Fruit fly (Drosophila melanogaster) whole organism, prepupa: ENCODE results near the gene RpS20.
A peak's percentile ranks its signal among the peaks of the same experiment; 100 is the strongest.

ENCODE experiments used
- CG10631 ChIP-seq: fragments of 200-800 bp; sonication (Bioruptor generic); optimal IDR thresholded peaks from 2 replicates; lab custom pipeline; 2016; ENCODE audit warnings: missing biosample characterization, missing genetic modification characterization
- CG10669 ChIP-seq: fragments of 200-800 bp; sonication (Bioruptor generic); optimal IDR thresholded peaks from 3 replicates; lab custom pipeline; 2018; ENCODE audit warnings: missing biosample characterization, mild to moderate bottlenecking, missing genetic modification characterization, moderate library complexity
- CG11294 ChIP-seq: fragments of 200-800 bp; sonication (Bioruptor generic); IDR thresholded peaks from 2 replicates; pipeline ENCODE4 v1.3.6; 2022; ENCODE audit warnings: missing biosample characterization, missing genetic modification characterization
- CG11762 ChIP-seq: fragments of 200-800 bp; sonication (Bioruptor generic); optimal IDR thresholded peaks from 3 replicates; lab custom pipeline; 2016; ENCODE audit warnings: missing biosample characterization, missing genetic modification characterization; ENCODE audit not compliant: insufficient read depth
- CG11902 ChIP-seq: fragments of 200-800 bp; sonication (Bioruptor generic); optimal IDR thresholded peaks from 3 replicates; lab custom pipeline; 2016; ENCODE audit warnings: missing biosample characterization, missing genetic modification characterization
- CG15336 ChIP-seq: fragments of 200-800 bp; sonication (Bioruptor generic); IDR thresholded peaks from 2 replicates; pipeline ENCODE4 v1.3.6; 2022; ENCODE audit warnings: missing biosample characterization, missing genetic modification characterization
- CG16779 ChIP-seq: fragments of 200-800 bp; sonication (Bioruptor generic); optimal IDR thresholded peaks from 3 replicates; lab custom pipeline; 2017; ENCODE audit warnings: missing biosample characterization, mild to moderate bottlenecking, missing genetic modification characterization
- CG3032 ChIP-seq: fragments of 200-800 bp; optimal IDR thresholded peaks from 2 replicates; lab custom pipeline; 2019; ENCODE audit warnings: missing biosample characterization, mild to moderate bottlenecking, missing genetic modification characterization, moderate library complexity
- CG31627 ChIP-seq: fragments of 200-800 bp; sonication (Bioruptor generic); optimal IDR thresholded peaks from 3 replicates; lab custom pipeline; 2016; ENCODE audit warnings: missing biosample characterization, missing genetic modification characterization
- CG32006 ChIP-seq: fragments of 200-800 bp; sonication (Bioruptor generic); optimal IDR thresholded peaks from 3 replicates; lab custom pipeline; 2017; ENCODE audit warnings: missing biosample characterization, mild to moderate bottlenecking, missing genetic modification characterization
- CG34406 ChIP-seq: fragments of 200-800 bp; sonication (Bioruptor generic); optimal IDR thresholded peaks from 3 replicates; lab custom pipeline; 2016; ENCODE audit warnings: missing biosample characterization, missing genetic modification characterization
- CG4318 ChIP-seq: fragments of 200-800 bp; sonication (Bioruptor generic); optimal IDR thresholded peaks from 3 replicates; lab custom pipeline; 2017; ENCODE audit warnings: missing biosample characterization, mild to moderate bottlenecking, missing genetic modification characterization
- CG6163 ChIP-seq: fragments of 200-800 bp; sonication (Bioruptor generic); IDR thresholded peaks from 3 replicates; pipeline ENCODE4 v1.3.6; 2022; ENCODE audit warnings: missing biosample characterization, missing genetic modification characterization
- CG6276 ChIP-seq: fragments of 200-800 bp; sonication (Bioruptor generic); optimal IDR thresholded peaks from 2 replicates; lab custom pipeline; 2017; ENCODE audit warnings: missing biosample characterization, mild to moderate bottlenecking, missing genetic modification characterization
- CG6792 ChIP-seq: fragments of 200-800 bp; sonication (Bioruptor generic); optimal IDR thresholded peaks from 3 replicates; lab custom pipeline; 2016; ENCODE audit warnings: missing biosample characterization, missing genetic modification characterization
- CG6808 ChIP-seq: fragments of 200-800 bp; sonication (Bioruptor generic); optimal IDR thresholded peaks from 3 replicates; lab custom pipeline; 2017; ENCODE audit warnings: missing biosample characterization, missing genetic modification characterization, mild to moderate bottlenecking, moderate library complexity, missing genetic modification reagents
- CG6854 ChIP-seq: fragments of 200-800 bp; sonication (Bioruptor generic); optimal IDR thresholded peaks from 2 replicates; lab custom pipeline; 2017; ENCODE audit warnings: missing biosample characterization, mild to moderate bottlenecking, missing genetic modification characterization
- CG8119 ChIP-seq: fragments of 200-800 bp; sonication (Bioruptor generic); IDR thresholded peaks from 3 replicates; pipeline ENCODE4 v1.3.6; 2022; ENCODE audit warnings: missing biosample characterization, missing genetic modification characterization
- CG8319 ChIP-seq: fragments of 200-800 bp; sonication (Bioruptor generic); optimal IDR thresholded peaks from 3 replicates; lab custom pipeline; 2016; ENCODE audit warnings: missing biosample characterization, missing genetic modification characterization
- CG9139 ChIP-seq: fragments of 200-800 bp; sonication (Bioruptor generic); optimal IDR thresholded peaks from 3 replicates; lab custom pipeline; 2017; ENCODE audit warnings: missing biosample characterization, mild to moderate bottlenecking, missing genetic modification characterization
- Eip75B ChIP-seq: fragments of 200-800 bp; sonication (Bioruptor generic); optimal IDR thresholded peaks from 3 replicates; lab custom pipeline; 2016; ENCODE audit warnings: missing biosample characterization, missing genetic modification characterization
- Eip78C ChIP-seq: fragments of 200-800 bp; sonication (Bioruptor generic); peaks from one replicate; lab custom pipeline; 2016; ENCODE audit warnings: missing biosample characterization, missing genetic modification characterization
- Eip93F ChIP-seq: fragments of 200-800 bp; sonication (Bioruptor generic); optimal IDR thresholded peaks from 2 replicates; lab custom pipeline; 2016; ENCODE audit warnings: missing biosample characterization, mild to moderate bottlenecking, missing genetic modification characterization
- Ets21C ChIP-seq: fragments of 200-800 bp; sonication (Bioruptor generic); optimal IDR thresholded peaks from 3 replicates; lab custom pipeline; 2016; ENCODE audit warnings: missing biosample characterization, missing genetic modification characterization
- Ets96B ChIP-seq: fragments of 200-800 bp; optimal IDR thresholded peaks from 2 replicates; lab custom pipeline; 2019; ENCODE audit warnings: missing biosample characterization, mild to moderate bottlenecking, missing genetic modification characterization, moderate library complexity
- Gug ChIP-seq: fragments of 200-800 bp; sonication (Bioruptor generic); IDR thresholded peaks from 2 replicates; pipeline ENCODE4 v1.3.6; 2022; ENCODE audit warnings: missing biosample characterization, missing genetic modification characterization
- Hr38 ChIP-seq: sonication (Bioruptor generic); optimal IDR thresholded peaks from 2 replicates; lab custom pipeline; 2016; ENCODE audit warnings: missing biosample characterization, missing genetic modification characterization
- OdsH ChIP-seq: fragments of 200-800 bp; sonication (Bioruptor generic); optimal IDR thresholded peaks from 3 replicates; lab custom pipeline; 2016; ENCODE audit warnings: missing biosample characterization, missing genetic modification characterization
- Smox ChIP-seq: fragments of 200-800 bp; sonication (Bioruptor generic); optimal IDR thresholded peaks from 3 replicates; lab custom pipeline; 2016; ENCODE audit warnings: missing biosample characterization, missing genetic modification characterization
- Sox102F ChIP-seq: fragments of 200-800 bp; sonication (Bioruptor generic); optimal IDR thresholded peaks from 2 replicates; lab custom pipeline; 2016; ENCODE audit warnings: missing biosample characterization, mild to moderate bottlenecking, missing genetic modification characterization
- Sox15 ChIP-seq: fragments of 200-800 bp; sonication (Bioruptor generic); optimal IDR thresholded peaks from 3 replicates; lab custom pipeline; 2016; ENCODE audit warnings: missing biosample characterization, missing genetic modification characterization
- achi ChIP-seq: fragments of 200-800 bp; sonication (Bioruptor generic); optimal IDR thresholded peaks from 3 replicates; lab custom pipeline; 2016; ENCODE audit warnings: missing biosample characterization, missing genetic modification characterization
- acj6 ChIP-seq: fragments of 200-800 bp; sonication (Bioruptor generic); optimal IDR thresholded peaks from 3 replicates; lab custom pipeline; 2016; ENCODE audit warnings: missing biosample characterization, missing genetic modification characterization
- cyc ChIP-seq: fragments of 200-800 bp; sonication (Bioruptor generic); optimal IDR thresholded peaks from 3 replicates; lab custom pipeline; 2016; ENCODE audit warnings: missing biosample characterization, missing genetic modification characterization
- dsx ChIP-seq: fragments of 200-800 bp; optimal IDR thresholded peaks from 3 replicates; lab custom pipeline; 2019; ENCODE audit warnings: missing biosample characterization, mild to moderate bottlenecking, missing genetic modification characterization, moderate library complexity; ENCODE audit not compliant: poor library complexity, severe bottlenecking
- eg ChIP-seq: fragments of 200-800 bp; sonication (Bioruptor generic); IDR thresholded peaks from 3 replicates; pipeline ENCODE4 v1.3.6; 2022; ENCODE audit warnings: missing biosample characterization, missing genetic modification characterization
- esn ChIP-seq: fragments of 200-800 bp; sonication (Bioruptor generic); optimal IDR thresholded peaks from 2 replicates; lab custom pipeline; 2016; ENCODE audit warnings: missing biosample characterization, mild to moderate bottlenecking, missing genetic modification characterization, moderate library complexity
- fd59A ChIP-seq: fragments of 200-800 bp; sonication (Bioruptor generic); optimal IDR thresholded peaks from 2 replicates; lab custom pipeline; 2017; ENCODE audit warnings: missing biosample characterization, mild to moderate bottlenecking, missing genetic modification characterization, missing genetic modification reagents
- fd85E ChIP-seq: fragments of 200-800 bp; sonication (Bioruptor generic); optimal IDR thresholded peaks from 3 replicates; lab custom pipeline; 2016; ENCODE audit warnings: missing biosample characterization, missing genetic modification characterization
- lz ChIP-seq: fragments of 200-800 bp; sonication (Bioruptor generic); optimal IDR thresholded peaks from 3 replicates; lab custom pipeline; 2016; ENCODE audit warnings: missing biosample characterization, missing genetic modification characterization
- pdm3 ChIP-seq: fragments of 200-800 bp; sonication (Bioruptor generic); optimal IDR thresholded peaks from 3 replicates; lab custom pipeline; 2016; ENCODE audit warnings: missing biosample characterization, missing genetic modification characterization
- salr ChIP-seq, 2 experiments: fragments of 200-800 bp; sonication (Bioruptor generic); optimal IDR thresholded peaks; 3 replicates each; lab custom pipeline; 2016 to 2018; ENCODE audit warnings: missing biosample characterization in 2 of 2, missing genetic modification characterization in 2 of 2, mild to moderate bottlenecking in 1 of 2
- spab ChIP-seq: fragments of 200-800 bp; sonication (Bioruptor generic); optimal IDR thresholded peaks from 2 replicates; lab custom pipeline; 2017; ENCODE audit warnings: missing biosample characterization, mild to moderate bottlenecking, missing genetic modification characterization, missing genetic modification reagents
- ss ChIP-seq, 2 experiments: fragments of 200-800 bp; sonication (Bioruptor generic); optimal IDR thresholded peaks; 2 replicates in 1 of 2; 3 replicates in 1 of 2; lab custom pipeline; 2017 to 2018; ENCODE audit warnings: mild to moderate bottlenecking in 2 of 2, missing biosample characterization in 2 of 2, missing genetic modification characterization in 2 of 2, moderate library complexity in 1 of 2
- svp ChIP-seq: fragments of 200-800 bp; sonication (Bioruptor generic); peaks from one replicate; lab custom pipeline; 2016; ENCODE audit warnings: missing biosample characterization, missing genetic modification characterization
- topi ChIP-seq: fragments of 200-800 bp; sonication (Bioruptor generic); optimal IDR thresholded peaks from 3 replicates; lab custom pipeline; 2016; ENCODE audit warnings: missing biosample characterization, missing genetic modification characterization
- vri ChIP-seq: fragments of 200-800 bp; sonication (Bioruptor generic); optimal IDR thresholded peaks from 3 replicates; lab custom pipeline; 2016; ENCODE audit warnings: missing biosample characterization, mild to moderate bottlenecking, missing genetic modification characterization

The RpS20 gene

dm6 chr3R:20782104-20782654 lies 39.8 kb upstream of the RpS20 start (continued):
- TF ChIP-seq eg (GFP tag; lab: Robert Waterston, UW): peak; percentile 88
- peak; percentile 82 for TF ChIP-seq CG6276 (GFP tag; lab: Kevin White, UChicago)
- peak; percentile 75 for TF ChIP-seq CG11294
- TF ChIP-seq CG34406: peak; percentile 87
- TF ChIP-seq Sox15: peak; percentile 75
- no peak for TF ChIP-seq Hr38 (GFP tag; lab: Kevin White, UChicago)
- peak; percentile 79 for TF ChIP-seq CG9139 (GFP tag; lab: Kevin White, UChicago)
- TF ChIP-seq CG11762 (GFP tag; lab: Kevin White, UChicago): peak; percentile 79
- peak; percentile 85 for TF ChIP-seq Gug (GFP tag; lab: Robert Waterston, UW)
- TF ChIP-seq, all 60 proteins: peak for 57

dm6 chr3R:20782655-20783105 lies 39.3 kb upstream of the RpS20 start:
- TF ChIP-seq CG11762 (GFP tag; lab: Kevin White, UChicago): no peak
- no peak for TF ChIP-seq CG10669
- TF ChIP-seq salr (GFP tag; optimal IDR thresholded peaks at IDR 0.05; lab: Kevin White, UChicago): no peak
- TF ChIP-seq CG8319 (GFP tag; lab: Kevin White, UChicago): no peak
- TF ChIP-seq Eip93F: peak; percentile 84
- TF ChIP-seq pdm3 (GFP tag; lab: Kevin White, UChicago): no peak
- TF ChIP-seq svp (GFP tag; lab: Kevin White, UChicago): peak; percentile 86
- TF ChIP-seq Gug (GFP tag; lab: Robert Waterston, UW): peak; percentile 45; the same call in 1 of the 2 replicates
- TF ChIP-seq CG6792 (GFP tag; lab: Kevin White, UChicago): no peak
- TF ChIP-seq CG11902: no peak
- no peak for TF ChIP-seq CG31627 (GFP tag; lab: Kevin White, UChicago)
- no peak for TF ChIP-seq lz (GFP tag; lab: Kevin White, UChicago)
- TF ChIP-seq Smox (GFP tag; lab: Kevin White, UChicago): no peak
- TF ChIP-seq Ets96B (tag; lab: Kevin White, UChicago): peak; percentile 21
- TF ChIP-seq fd59A: no peak
- peak; percentile 65 for TF ChIP-seq CG8119 (GFP tag; lab: Robert Waterston, UW)
- peak; percentile 45; the same call in 1 of the 2 replicates for TF ChIP-seq CG11294
- TF ChIP-seq CG6808 (GFP tag; lab: Kevin White, UChicago): no peak
- no peak for TF ChIP-seq Ets21C (GFP tag; lab: Kevin White, UChicago)
- TF ChIP-seq spab: no peak
- no peak for TF ChIP-seq achi
- TF ChIP-seq CG10631 (GFP tag; lab: Kevin White, UChicago): no peak
- no peak for TF ChIP-seq acj6 (GFP tag; lab: Kevin White, UChicago)
- TF ChIP-seq Sox102F (GFP tag; lab: Kevin White, UChicago): peak; percentile 43
- TF ChIP-seq Eip75B (GFP tag; lab: Kevin White, UChicago): peak; percentile 37
- TF ChIP-seq cyc (GFP tag; lab: Kevin White, UChicago): no peak
- peak; percentile 11 for TF ChIP-seq topi (GFP tag; lab: Kevin White, UChicago)
- TF ChIP-seq esn (GFP tag; lab: Kevin White, UChicago): no peak
- peak; percentile 83 for TF ChIP-seq CG6854 (GFP tag; lab: Kevin White, UChicago)
- TF ChIP-seq CG32006 (GFP tag; lab: Kevin White, UChicago): no peak
- TF ChIP-seq eg (GFP tag; lab: Robert Waterston, UW): peak; percentile 75; the same call in 2 of the 3 replicates
- TF ChIP-seq CG16779 (tag; lab: Kevin White, UChicago): peak; percentile 59
- peak; percentile 82 for TF ChIP-seq CG15336 (GFP tag; lab: Robert Waterston, UW)
- TF ChIP-seq vri (GFP tag; lab: Kevin White, UChicago): peak; percentile 53
- TF ChIP-seq CG34406: no peak
- TF ChIP-seq OdsH (GFP tag; lab: Kevin White, UChicago): no peak
- TF ChIP-seq CG3032 (tag; lab: Kevin White, UChicago): no peak
- TF ChIP-seq ss (GFP tag; optimal IDR thresholded peaks at IDR 0.05; lab: Kevin White, UChicago): peak; percentile 33 to 78
- TF ChIP-seq CG6163 (GFP tag; lab: Robert Waterston, UW): peak; percentile 87
- TF ChIP-seq Eip78C (GFP tag; lab: Kevin White, UChicago): peak; percentile 44
- TF ChIP-seq CG4318 (GFP tag; lab: Kevin White, UChicago): no peak
- peak; percentile 29 for TF ChIP-seq CG9139 (GFP tag; lab: Kevin White, UChicago)
- TF ChIP-seq dsx (GFP tag; lab: Kevin White, UChicago): peak; percentile 57
- TF ChIP-seq fd85E (GFP tag; lab: Kevin White, UChicago): peak; percentile 93
- TF ChIP-seq, all 60 proteins: peak for 20
